Worm (Caenorhabditis elegans): ENCODE results near the gene T19D12.6.

DNA sequence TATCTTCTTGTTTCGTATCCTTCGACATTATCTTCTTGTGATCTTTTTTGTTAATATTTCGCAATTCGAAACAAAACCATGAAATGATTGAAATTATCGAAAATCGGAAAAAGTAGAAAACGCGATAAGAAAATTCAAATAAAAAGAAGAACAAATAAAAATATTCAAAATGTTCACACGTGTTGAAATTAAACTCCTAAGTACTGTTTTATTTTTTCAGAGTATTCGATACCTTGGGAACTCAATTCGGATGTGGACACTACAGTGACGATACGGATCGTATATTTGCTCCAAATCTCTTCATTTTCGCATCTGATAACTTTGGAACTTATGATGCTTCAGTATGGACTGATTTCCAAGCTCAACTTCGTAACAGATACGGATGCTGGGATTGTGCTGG is 6.8 kb downstream of the T19D12.6 start, which contains the start of gene T19D12.5:
- TF ChIP-seq snpc-4 (tag; optimal IDR thresholded peaks at IDR 0.05) (no peak), lin-13 (GFP tag; optimal IDR thresholded peaks at IDR 0.05) (no peak), Y55F3AM.14 (GFP tag; optimal IDR thresholded peaks at IDR 0.05) (no peak), lsy-2 (tag; optimal IDR thresholded peaks at IDR 0.05) (no peak), ztf-11 (tag; optimal IDR thresholded peaks at IDR 0.05) (no peak), nhr-11 (tag; optimal IDR thresholded peaks at IDR 0.05) (no peak), mbf-1 (tag; optimal IDR thresholded peaks at IDR 0.05) (no peak), ztf-4 (tag; optimal IDR thresholded peaks at IDR 0.05) (no peak), nhr-237 (tag; optimal IDR thresholded peaks at IDR 0.05) (no peak), alr-1 (tag; optimal IDR thresholded peaks at IDR 0.05) (no peak), unc-39 (tag; optimal IDR thresholded peaks at IDR 0.05) (no peak), elt-3 (tag; optimal IDR thresholded peaks at IDR 0.05) (no peak), nhr-10 (tag; optimal IDR thresholded peaks at IDR 0.05) (no peak), ceh-16 (tag; optimal IDR thresholded peaks at IDR 0.05) (no peak)
